Worm (Caenorhabditis elegans): ENCODE results near the gene C28D4.10.
"Not testable (repeated sequence)": the region's sequence is repeated elsewhere in the genome, so short reads cannot be mapped to it uniquely, and the experiment has no call there.

C28D4.10 gene

ce11 chrIV:9769746-9770145, 31.5 kb downstream of the C28D4.10 start, which contains the start of gene msp-78:
TSS of gene msp-78 (plus strand) at chrIV:9770046.
- not testable (repeated sequence) for TF ChIP-seq nhr-11 (tag; optimal IDR thresholded peaks at IDR 0.05); Y116A8C.19 (tag; optimal IDR thresholded peaks at IDR 0.05; ENCODE audit: borderline replicate concordance); elt-3 (tag; optimal IDR thresholded peaks at IDR 0.05)

- TF ChIP-seq unc-86 (tag; optimal IDR thresholded peaks at IDR 0.05), result peak; percentile 5
- no peak for TF ChIP-seq lin-14 (GFP tag; optimal IDR thresholded peaks at IDR 0.05)
- TF ChIP-seq ztf-11 (tag; optimal IDR thresholded peaks at IDR 0.05), result peak in 1 of 2 experiments; percentile 67
These were observed 32.5 kb downstream of the C28D4.10 start for ce11 chrIV:9770798-9771197.

ce11 chrIV:9772096-9772720, 33.9 kb downstream of the C28D4.10 start, which contains the start of gene cav-1:
TSS of gene cav-1 (plus strand) at chrIV:9772510.
- peak in 1 of 2 experiments; percentile 55 for TF ChIP-seq ztf-11 (tag; optimal IDR thresholded peaks at IDR 0.05)
- no peak for TF ChIP-seq aha-1 (tag; optimal IDR thresholded peaks at IDR 0.05)

ce11 chrIV:9773441-9773840, 35.1 kb downstream of the C28D4.10 start:
- TF ChIP-seq mep-1 (tag; optimal IDR thresholded peaks at IDR 0.05) (no peak), lir-3 (tag; optimal IDR thresholded peaks at IDR 0.05; ENCODE audit: poor library complexity) (no peak), nhr-237 (tag; optimal IDR thresholded peaks at IDR 0.05) (no peak), zip-4 (GFP tag; optimal IDR thresholded peaks at IDR 0.05) (no peak), nhr-11 (tag; optimal IDR thresholded peaks at IDR 0.05) (no peak), vab-15 (tag; optimal IDR thresholded peaks at IDR 0.05) (no peak)

ce11 chrIV:9777535-9777934, 39.2 kb downstream of the C28D4.10 start, which contains the start of gene sna-2:
TSS of gene sna-2 (minus strand) at chrIV:9777634.
- no peak for TF ChIP-seq vab-15 (tag; optimal IDR thresholded peaks at IDR 0.05)
- no peak for TF ChIP-seq sox-4 (tag; optimal IDR thresholded peaks at IDR 0.05)
- no peak for TF ChIP-seq nhr-84 (tag; optimal IDR thresholded peaks at IDR 0.05)
- TF ChIP-seq nhr-20 (tag; optimal IDR thresholded peaks at IDR 0.05), result peak; percentile 47
- peak; percentile 34 for TF ChIP-seq snpc-4 (tag; optimal IDR thresholded peaks at IDR 0.05)
- no peak for TF ChIP-seq F16B12.6 (tag; optimal IDR thresholded peaks at IDR 0.05)
- no peak for TF ChIP-seq egl-27 (tag; optimal IDR thresholded peaks at IDR 0.05)
- TF ChIP-seq ceh-63 (GFP tag; optimal IDR thresholded peaks at IDR 0.05), result no peak
- TF ChIP-seq unc-130 (tag; optimal IDR thresholded peaks at IDR 0.05), result no peak
- peak; percentile 51 for TF ChIP-seq lin-15B (tag; optimal IDR thresholded peaks at IDR 0.05)
- peak; percentile 29 to 80 for TF ChIP-seq lsy-2 (tag; optimal IDR thresholded peaks at IDR 0.05)
- peak; percentile 79 for TF ChIP-seq nhr-85 (tag)
- peak; percentile 30 for TF ChIP-seq dsc-1 (tag; optimal IDR thresholded peaks at IDR 0.05)
- TF ChIP-seq nhr-28 (tag; optimal IDR thresholded peaks at IDR 0.05), result no peak
- TF ChIP-seq nhr-237 (tag; optimal IDR thresholded peaks at IDR 0.05), result no peak
- TF ChIP-seq C34B4.2 (tag; optimal IDR thresholded peaks at IDR 0.05), result no peak
- TF ChIP-seq xbp-1 (tag; optimal IDR thresholded peaks at IDR 0.05), result peak; percentile 49
- TF ChIP-seq ets-5 (GFP tag; IDR thresholded peaks at IDR 0.05), result no peak
- no peak for TF ChIP-seq efl-3 (GFP tag; optimal IDR thresholded peaks at IDR 0.05)
- peak; percentile 55 for TF ChIP-seq mep-1 (tag; optimal IDR thresholded peaks at IDR 0.05)
- no peak for TF ChIP-seq aha-1 (tag; optimal IDR thresholded peaks at IDR 0.05)
- TF ChIP-seq snu-23 (GFP tag; optimal IDR thresholded peaks at IDR 0.05), result peak; percentile 37
- peak; percentile 66 for TF ChIP-seq pax-3 (tag; optimal IDR thresholded peaks at IDR 0.05)
- no peak for TF ChIP-seq mdl-1 (tag; optimal IDR thresholded peaks at IDR 0.05)
- TF ChIP-seq efl-1 (optimal IDR thresholded peaks at IDR 0.05), result peak; percentile 93 to 94
- TF ChIP-seq efl-1 (GFP tag; optimal IDR thresholded peaks at IDR 0.05 in 1 of 2), result peak; percentile 92 to 99
- TF ChIP-seq unc-98 (GFP tag; IDR thresholded peaks at IDR 0.05), result no peak
- no peak for TF ChIP-seq ceh-88 (GFP tag; IDR thresholded peaks at IDR 0.05)
- no peak for TF ChIP-seq tlp-1 (tag; optimal IDR thresholded peaks at IDR 0.05)
- no peak for TF ChIP-seq ama-1 (optimal IDR thresholded peaks at IDR 0.05)
- TF ChIP-seq ceh-82 (tag; optimal IDR thresholded peaks at IDR 0.05), result peak in 2 of 3 experiments; percentile 7 to 44
- TF ChIP-seq lin-13 (GFP tag; optimal IDR thresholded peaks at IDR 0.05), result no peak
- TF ChIP-seq mef-2 (tag; optimal IDR thresholded peaks at IDR 0.05), result no peak
- TF ChIP-seq fkh-8 (tag; optimal IDR thresholded peaks at IDR 0.05), result no peak
- no peak for TF ChIP-seq unc-86 (tag; optimal IDR thresholded peaks at IDR 0.05)
- TF ChIP-seq ztf-4 (tag; optimal IDR thresholded peaks at IDR 0.05), result no peak
- no peak for TF ChIP-seq nhr-77 (tag; optimal IDR thresholded peaks at IDR 0.05)
